Worm (Caenorhabditis elegans): ENCODE results near the gene rsr-2.

DNA sequence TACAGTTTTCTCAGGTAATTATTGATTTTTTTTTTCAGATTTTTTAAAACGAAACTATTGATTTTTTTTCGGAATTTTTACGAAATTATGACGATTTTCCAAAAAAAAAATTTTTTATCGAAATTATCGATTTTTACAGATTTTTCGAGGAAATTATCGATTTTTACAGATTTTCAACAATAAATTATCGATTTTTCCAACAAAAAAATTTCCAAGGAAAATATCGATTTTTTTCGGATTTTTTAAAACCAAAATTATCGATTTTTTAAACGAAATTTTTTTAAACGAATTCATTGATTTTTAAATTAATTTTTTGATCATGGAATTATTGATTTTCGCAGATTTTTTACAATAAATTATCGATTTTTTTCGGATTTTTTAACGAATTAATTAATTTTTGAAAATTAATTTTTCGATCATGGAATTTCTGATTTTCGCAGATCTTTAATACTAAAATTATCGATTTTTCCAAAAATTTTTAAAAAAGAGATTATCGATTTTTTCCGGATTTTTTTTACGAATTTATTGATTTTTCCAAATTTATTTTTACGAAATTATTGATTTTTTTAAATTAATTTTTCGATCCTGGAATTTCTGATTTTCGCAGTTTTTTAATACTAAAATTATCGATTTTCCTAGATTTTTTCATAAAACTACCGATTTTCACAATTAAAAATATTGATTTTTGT, 30.5 kb downstream of the rsr-2 start:
- TF ChIP-seq aly-1 (tag; optimal IDR thresholded peaks at IDR 0.05) (no peak), ama-1 (optimal IDR thresholded peaks at IDR 0.05) (no peak), ceh-13 (GFP tag; optimal IDR thresholded peaks at IDR 0.05) (no peak), ets-7 (tag; optimal IDR thresholded peaks at IDR 0.05) (no peak), ceh-36 (tag; optimal IDR thresholded peaks at IDR 0.05) (no peak), flt-1 (GFP tag; IDR thresholded peaks at IDR 0.05) (no peak)
